Fruit fly (Drosophila melanogaster) whole organism, wandering third instar larva: ENCODE data around the gene NK7.1.

Source experiments
- Abd-B ChIP-seq: fragments of >200 bp; optimal IDR thresholded peaks from 2 replicates; lab custom pipeline; 2017; ENCODE audit warnings: missing biosample characterization, missing genetic modification characterization
- CG32264 ChIP-seq: fragments of 200-800 bp; sonication (Bioruptor generic); optimal IDR thresholded peaks from 2 replicates; lab custom pipeline; 2016; ENCODE audit warnings: missing biosample characterization, missing genetic modification characterization
- CG9705 ChIP-seq: fragments of 200-800 bp; sonication (Bioruptor generic); optimal IDR thresholded peaks from 2 replicates; lab custom pipeline; 2018; ENCODE audit warnings: missing biosample characterization, mild to moderate bottlenecking, missing genetic modification characterization
- CrebA ChIP-seq: fragments of 200-800 bp; sonication (Bioruptor generic); optimal IDR thresholded peaks from 2 replicates; lab custom pipeline; 2016; ENCODE audit warnings: missing biosample characterization, mild to moderate bottlenecking, missing genetic modification characterization, borderline replicate concordance
- Dfd ChIP-seq: fragments of >200 bp; optimal IDR thresholded peaks from 2 replicates; lab custom pipeline; 2017; ENCODE audit warnings: missing biosample characterization, missing genetic modification characterization
- Dif ChIP-seq: fragments of 200-275, 200-300 bp; sonication (Bioruptor generic); optimal IDR thresholded peaks from 2 replicates; lab custom pipeline; 2018; ENCODE audit warnings: missing biosample characterization, missing genetic modification characterization; ENCODE audit not compliant: partially characterized antibody
- GATAd ChIP-seq: sonication (Bioruptor generic); optimal IDR thresholded peaks from 2 replicates; lab custom pipeline; 2016; ENCODE audit warnings: missing biosample characterization, missing genetic modification characterization
- HLH106 ChIP-seq: fragments of 200-800 bp; optimal IDR thresholded peaks from 3 replicates; lab custom pipeline; 2019; ENCODE audit warnings: missing biosample characterization, mild to moderate bottlenecking, missing genetic modification characterization, moderate library complexity
- Hnf4 ChIP-seq: fragments of 200-800 bp; sonication (Bioruptor generic); optimal IDR thresholded peaks from 2 replicates; lab custom pipeline; 2016; ENCODE audit warnings: missing biosample characterization, mild to moderate bottlenecking, missing genetic modification characterization
- Hr78 ChIP-seq: fragments of >200 bp; optimal IDR thresholded peaks from 2 replicates; lab custom pipeline; 2017; ENCODE audit warnings: missing biosample characterization, missing genetic modification characterization
- Hr83 ChIP-seq: fragments of 200-300 bp; sonication (Bioruptor generic); optimal IDR thresholded peaks from 2 replicates; lab custom pipeline; 2016; ENCODE audit warnings: missing biosample characterization, mild to moderate bottlenecking, missing genetic modification characterization, moderate library complexity; ENCODE audit not compliant: poor library complexity, severe bottlenecking
- Jra ChIP-seq: sonication (Bioruptor generic); optimal IDR thresholded peaks from 2 replicates; lab custom pipeline; 2016; ENCODE audit warnings: missing biosample characterization, missing genetic modification characterization
- Mio ChIP-seq: sonication (Bioruptor generic); optimal IDR thresholded peaks from 2 replicates; lab custom pipeline; 2016; ENCODE audit warnings: missing biosample characterization, missing genetic modification characterization
- Myc ChIP-seq: fragments of >200 bp; optimal IDR thresholded peaks from 2 replicates; lab custom pipeline; 2017
- N ChIP-seq: fragments of >200 bp; optimal IDR thresholded peaks from 2 replicates; lab custom pipeline; 2018; ENCODE audit warnings: missing biosample characterization, missing external identifiers, missing genetic modification characterization
- OdsH ChIP-seq: fragments of 200-800 bp; sonication (Bioruptor generic); optimal IDR thresholded peaks from 2 replicates; lab custom pipeline; 2016; ENCODE audit warnings: missing biosample characterization, mild to moderate bottlenecking, missing genetic modification characterization
- Rel ChIP-seq, 2 experiments: fragments of 200-800 bp; sonication (Bioruptor generic) in 1 of 2; optimal IDR thresholded peaks; 2 replicates in 1 of 2; 3 replicates in 1 of 2; lab custom pipeline; 2016 to 2019; ENCODE audit warnings: mild to moderate bottlenecking in 2 of 2, missing biosample characterization in 2 of 2, missing genetic modification characterization in 2 of 2, moderate library complexity in 1 of 2
- Sp1 ChIP-seq: fragments of 200-800 bp; sonication (Bioruptor generic); optimal IDR thresholded peaks from 3 replicates; lab custom pipeline; 2019; ENCODE audit warnings: missing biosample characterization, mild to moderate bottlenecking, missing genetic modification characterization, moderate library complexity
- Vsx2 ChIP-seq: fragments of 200-300, 225-300 bp; sonication (Bioruptor generic); optimal IDR thresholded peaks from 2 replicates; lab custom pipeline; 2018; ENCODE audit warnings: missing biosample characterization, missing genetic modification characterization; ENCODE audit not compliant: partially characterized antibody
- brk ChIP-seq: fragments of 200-800 bp; sonication (Bioruptor generic); optimal IDR thresholded peaks from 2 replicates; lab custom pipeline; 2016; ENCODE audit warnings: missing biosample characterization, mild to moderate bottlenecking, missing genetic modification characterization
- dl ChIP-seq, 2 experiments: fragments of 175-275, 200-275 bp in 1 of 2; fragments of 200-275 bp in 1 of 2; sonication (Bioruptor generic); optimal IDR thresholded peaks; lab custom pipeline; 2018; ENCODE audit warnings: mild to moderate bottlenecking in 2 of 2, missing biosample characterization in 2 of 2, missing genetic modification characterization in 2 of 2, moderate library complexity in 2 of 2; ENCODE audit not compliant: partially characterized antibody in 2 of 2, insufficient read depth in 1 of 2
- dmrt93B ChIP-seq: fragments of 200-800 bp; sonication (Bioruptor generic); optimal IDR thresholded peaks from 2 replicates; lab custom pipeline; 2018; ENCODE audit warnings: missing biosample characterization, mild to moderate bottlenecking, missing genetic modification characterization
- dsf ChIP-seq: sonication (Bioruptor generic); optimal IDR thresholded peaks from 2 replicates; lab custom pipeline; 2016; ENCODE audit warnings: missing biosample characterization, missing genetic modification characterization, borderline replicate concordance
- ey ChIP-seq: fragments of 200-800 bp; sonication (Bioruptor generic); optimal IDR thresholded peaks from 2 replicates; lab custom pipeline; 2016; ENCODE audit warnings: missing biosample characterization, missing genetic modification characterization
- foxo ChIP-seq, 2 experiments: fragments of 200-800 bp; sonication (Bioruptor generic); optimal IDR thresholded peaks; 2 replicates in 1 of 2; 3 replicates in 1 of 2; lab custom pipeline; 2016 to 2017; ENCODE audit warnings: missing biosample characterization in 2 of 2, missing genetic modification characterization in 2 of 2
- fru ChIP-seq: fragments of 200-800 bp; sonication (Bioruptor generic); optimal IDR thresholded peaks from 3 replicates; lab custom pipeline; 2016; ENCODE audit warnings: missing biosample characterization, mild to moderate bottlenecking, missing genetic modification characterization
- h ChIP-seq: fragments of 200-800 bp; sonication (Bioruptor generic); optimal IDR thresholded peaks from 3 replicates; lab custom pipeline; 2016; ENCODE audit warnings: missing biosample characterization, mild to moderate bottlenecking, missing genetic modification characterization
- jim ChIP-seq: fragments of 175-275, 200-325 bp; sonication (Bioruptor generic); optimal IDR thresholded peaks from 2 replicates; lab custom pipeline; 2016; ENCODE audit warnings: missing biosample characterization, mild to moderate bottlenecking, missing genetic modification characterization
- pan ChIP-seq: fragments of >200 bp; optimal IDR thresholded peaks from 2 replicates; lab custom pipeline; 2017
- psq ChIP-seq: fragments of 200-800 bp; sonication (Bioruptor generic); optimal IDR thresholded peaks from 3 replicates; lab custom pipeline; 2017; ENCODE audit warnings: missing biosample characterization, mild to moderate bottlenecking, missing genetic modification characterization, moderate library complexity
- rgr ChIP-seq: fragments of 200-800 bp; sonication (Bioruptor generic); optimal IDR thresholded peaks from 3 replicates; lab custom pipeline; 2016; ENCODE audit warnings: missing biosample characterization, mild to moderate bottlenecking, missing genetic modification characterization
- sage ChIP-seq: fragments of 200-800 bp; sonication (Bioruptor generic); optimal IDR thresholded peaks from 2 replicates; lab custom pipeline; 2016; ENCODE audit warnings: missing biosample characterization, mild to moderate bottlenecking, missing genetic modification characterization
- sv ChIP-seq: fragments of 200-800 bp; sonication (Bioruptor generic); optimal IDR thresholded peaks from 3 replicates; lab custom pipeline; 2016; ENCODE audit warnings: missing biosample characterization, missing genetic modification characterization
- tai ChIP-seq: sonication (Bioruptor generic); optimal IDR thresholded peaks from 2 replicates; lab custom pipeline; 2016; ENCODE audit warnings: missing biosample characterization, missing genetic modification characterization
- usp ChIP-seq: fragments of >200 bp; optimal IDR thresholded peaks from 2 replicates; lab custom pipeline; 2017; ENCODE audit warnings: missing biosample characterization, missing genetic modification characterization
- woc ChIP-seq: sonication (Bioruptor generic); optimal IDR thresholded peaks from 2 replicates; lab custom pipeline; 2016; ENCODE audit warnings: missing biosample characterization, mild to moderate bottlenecking, missing genetic modification characterization

NK7.1 gene

DNA sequence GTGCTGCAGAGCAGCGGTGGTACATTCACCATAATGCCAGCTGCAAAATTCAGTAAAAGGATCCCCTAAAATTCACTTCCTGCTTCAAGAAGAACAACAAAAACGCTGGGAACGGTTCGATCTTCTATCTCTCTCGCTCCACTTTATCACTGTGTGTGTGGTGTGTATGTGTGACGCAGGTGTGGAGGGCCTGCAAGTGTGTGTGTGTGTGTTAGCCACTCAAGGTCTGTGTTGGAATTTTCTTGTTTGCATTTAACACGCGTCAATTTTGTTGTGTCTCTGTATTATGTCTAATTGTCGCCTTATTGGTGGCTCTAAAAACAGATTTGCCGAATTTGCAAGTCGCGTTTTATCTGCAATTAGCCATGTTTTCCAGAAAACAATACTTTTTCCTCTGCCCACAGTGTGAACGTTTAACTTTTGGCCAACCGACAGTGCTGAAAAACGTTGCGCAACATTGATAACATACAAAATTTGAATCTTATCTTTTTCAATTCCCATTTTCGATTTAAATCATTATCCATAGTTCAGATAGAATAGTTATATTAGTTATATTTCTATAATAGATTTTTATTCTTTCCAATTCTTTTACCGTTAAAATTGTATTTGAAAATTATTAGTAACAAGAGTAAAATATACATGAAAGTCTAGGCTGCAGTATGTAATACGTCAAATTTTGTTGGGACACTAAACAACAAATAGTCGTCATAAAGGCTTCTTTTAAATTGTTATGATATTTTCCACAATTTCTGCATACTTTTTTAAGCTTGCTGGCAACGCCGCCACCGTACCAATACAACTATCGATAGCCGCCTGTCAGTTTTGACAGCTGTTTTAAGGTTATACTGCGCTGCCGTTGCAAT, 46.3 kb downstream of the NK7.1 start, which contains the start of the genes Afti and ATPsynE (continued):
- TF ChIP-seq usp (GFP tag; lab: Kevin White, UChicago), result no peak
- no peak for TF ChIP-seq Hnf4

dm6 chr3R:14315912-14316444, 56.8 kb downstream of the NK7.1 start, which contains the start of gene Set8:
Gene Set8, plus strand, starts transcription at chr3R:14316038.
- TF ChIP-seq Abd-B (GFP tag; lab: Kevin White, UChicago), result no peak
- no peak for TF ChIP-seq dsf (GFP tag; lab: Kevin White, UChicago)
- no peak for TF ChIP-seq usp (GFP tag; lab: Kevin White, UChicago)
- no peak for TF ChIP-seq h
- TF ChIP-seq brk (GFP tag; lab: Kevin White, UChicago), result no peak
- no peak for TF ChIP-seq foxo (GFP tag; optimal IDR thresholded peaks at IDR 0.05; lab: Kevin White, UChicago)
- TF ChIP-seq Dif (GFP tag; lab: Kevin White, UChicago), result no peak
- TF ChIP-seq Hnf4, result no peak
- TF ChIP-seq HLH106, result no peak
- no peak for TF ChIP-seq Myc (lab: Kevin White, UChicago)
- TF ChIP-seq pan (lab: Kevin White, UChicago), result no peak
- TF ChIP-seq ey, result no peak
- TF ChIP-seq Vsx2 (GFP tag; lab: Kevin White, UChicago), result no peak
- no peak for TF ChIP-seq Rel (GFP tag; optimal IDR thresholded peaks at IDR 0.05; lab: Kevin White, UChicago)
- TF ChIP-seq Rel (tag; optimal IDR thresholded peaks at IDR 0.05; lab: Kevin White, UChicago), result peak; percentile 97
- TF ChIP-seq Hr83, result no peak
- no peak for TF ChIP-seq N (GFP tag; lab: Kevin White, UChicago)
- TF ChIP-seq jim (GFP tag; lab: Kevin White, UChicago), result peak; percentile 93
- no peak for TF ChIP-seq Hr78 (GFP tag; lab: Kevin White, UChicago)
- no peak for TF ChIP-seq Mio (GFP tag; lab: Kevin White, UChicago)
- no peak for TF ChIP-seq Dfd (GFP tag; lab: Kevin White, UChicago)
- no peak for TF ChIP-seq sv (GFP tag; lab: Kevin White, UChicago)
- TF ChIP-seq psq, result peak; percentile 96
- TF ChIP-seq sage, result no peak
- TF ChIP-seq fru (GFP tag; lab: Kevin White, UChicago), result no peak

DNA sequence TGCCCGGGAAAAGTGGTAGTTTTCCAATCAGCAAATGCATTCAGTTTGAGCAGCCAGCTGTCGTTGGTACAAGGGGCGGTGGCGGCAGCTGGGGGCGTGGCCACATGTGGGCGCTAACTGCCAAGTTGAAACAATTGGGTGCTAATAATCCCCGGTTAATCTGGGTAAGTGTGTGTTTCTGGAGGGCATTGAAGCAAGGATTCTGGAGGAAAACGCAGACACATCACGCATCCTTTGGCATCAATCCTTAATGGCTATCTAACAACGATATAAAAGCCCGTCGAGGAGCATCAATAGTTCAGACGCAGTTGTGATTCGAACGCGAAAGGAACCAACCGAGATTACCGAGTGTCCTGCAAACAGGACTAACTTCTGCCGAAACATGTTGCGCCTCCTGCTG, 58.2 kb downstream of the NK7.1 start, which contains the start of gene Crz:
TSS of gene Crz (plus strand) at position 301 of the 400 bp plus-strand sequence.
- TF ChIP-seq HLH106, result no peak
- no peak for TF ChIP-seq dmrt93B (GFP tag; lab: Kevin White, UChicago)
- no peak for TF ChIP-seq CrebA (GFP tag; lab: Kevin White, UChicago)
- no peak for TF ChIP-seq Mio (GFP tag; lab: Kevin White, UChicago)
- TF ChIP-seq, all 38 proteins: peak for 0

- TF ChIP-seq dl (GFP tag; optimal IDR thresholded peaks at IDR 0.05; lab: Kevin White, UChicago; ENCODE audit: insufficient read depth in 1 of 2, partially characterized antibody in 2 of 2) (no peak), Hnf4 (no peak), CG9705 (GFP tag; lab: Kevin White, UChicago) (no peak), OdsH (GFP tag; lab: Kevin White, UChicago) (peak; percentile 8), sv (GFP tag; lab: Kevin White, UChicago) (no peak), GATAd (GFP tag; lab: Kevin White, UChicago) (peak; percentile 14), sage (no peak), h (peak; percentile 61), Dfd (GFP tag; lab: Kevin White, UChicago) (no peak), Jra (GFP tag; lab: Kevin White, UChicago) (no peak), Rel (GFP tag; optimal IDR thresholded peaks at IDR 0.05; lab: Kevin White, UChicago) (no peak), Rel (tag; optimal IDR thresholded peaks at IDR 0.05; lab: Kevin White, UChicago) (no peak), ey (peak; percentile 47), HLH106 (peak; percentile 53), Vsx2 (GFP tag; lab: Kevin White, UChicago) (no peak), usp (GFP tag; lab: Kevin White, UChicago) (no peak), CG32264 (GFP tag; lab: Kevin White, UChicago) (no peak), Abd-B (GFP tag; lab: Kevin White, UChicago) (no peak), CrebA (GFP tag; lab: Kevin White, UChicago) (no peak), dsf (GFP tag; lab: Kevin White, UChicago) (no peak), fru (GFP tag; lab: Kevin White, UChicago) (no peak), psq (no peak), Myc (lab: Kevin White, UChicago) (no peak), Dif (GFP tag; lab: Kevin White, UChicago) (no peak), rgr (GFP tag; lab: Kevin White, UChicago) (peak; percentile 48), tai (no peak), brk (GFP tag; lab: Kevin White, UChicago) (no peak), jim (GFP tag; lab: Kevin White, UChicago) (no peak), Sp1 (GFP tag; lab: Kevin White, UChicago) (peak; percentile 42), N (GFP tag; lab: Kevin White, UChicago) (no peak), Hr83 (no peak), woc (GFP tag; lab: Kevin White, UChicago) (no peak), foxo (GFP tag; optimal IDR thresholded peaks at IDR 0.05; lab: Kevin White, UChicago) (peak in 1 of 2 experiments; percentile 60), pan (lab: Kevin White, UChicago) (no peak), Hr78 (GFP tag; lab: Kevin White, UChicago) (no peak)
Observed at dm6 chr3R:14311027-14311426, 61.7 kb downstream of the NK7.1 start.
